Fruit fly (Drosophila melanogaster): ENCODE results near the gene CG32071.
A peak's percentile ranks its signal among the peaks of the same experiment; 100 is the strongest.

The CG32071 gene

dm6 chr3L:11125636-11126532 is 22.2 kb upstream of the CG32071 start (continued):
- no peak for TF ChIP-seq CG6175 (GFP tag; IDR thresholded peaks at IDR 0.05)
- 0 out of 3 replicates have a peak, but pooled peaks have one; percentile 13 for TF ChIP-seq z (GFP tag; IDR thresholded peaks at IDR 0.05)
- TF ChIP-seq CG3281 (GFP tag; optimal IDR thresholded peaks at IDR 0.05): peak; percentile 50
- no peak for TF ChIP-seq sob (GFP tag; IDR thresholded peaks at IDR 0.05)
- no peak for TF ChIP-seq CG5180 (GFP tag; optimal IDR thresholded peaks at IDR 0.05)
- peak; percentile 6 for TF ChIP-seq Fer1 (GFP tag; optimal IDR thresholded peaks at IDR 0.05)
- no peak for TF ChIP-seq yki (optimal IDR thresholded peaks at IDR 0.05)
- TF ChIP-seq CG4360 (GFP tag; IDR thresholded peaks at IDR 0.05): no peak
- peak; percentile 36 for TF ChIP-seq cad (GFP tag; optimal IDR thresholded peaks at IDR 0.05)
- TF ChIP-seq Meics (GFP tag; optimal IDR thresholded peaks at IDR 0.05): peak; percentile 26
- TF ChIP-seq CG14965 (GFP tag; optimal IDR thresholded peaks at IDR 0.05; ENCODE audit: borderline replicate concordance): no peak
- TF ChIP-seq CG17328 (GFP tag; IDR thresholded peaks at IDR 0.05): no peak
- TF ChIP-seq aop (GFP tag; IDR thresholded peaks at IDR 0.05): no peak
- TF ChIP-seq grau (tag; optimal IDR thresholded peaks at IDR 0.05): peak; percentile 81
- no peak for TF ChIP-seq CG11723 (GFP tag; optimal IDR thresholded peaks at IDR 0.05)
- no peak for TF ChIP-seq Hmx (GFP tag; optimal IDR thresholded peaks at IDR 0.05)
- no peak for TF ChIP-seq abd-A (tag; optimal IDR thresholded peaks at IDR 0.05)
- no peak for TF ChIP-seq ems (GFP tag; optimal IDR thresholded peaks at IDR 0.05)
- TF ChIP-seq salm (tag; optimal IDR thresholded peaks at IDR 0.05): no peak
- no peak for TF ChIP-seq gfzf (GFP tag; optimal IDR thresholded peaks at IDR 0.05)
- no peak for TF ChIP-seq klu (GFP tag; IDR thresholded peaks at IDR 0.05)
- no peak for TF ChIP-seq wor (GFP tag; IDR thresholded peaks at IDR 0.05)
- no peak for TF ChIP-seq CG9437 (GFP tag; optimal IDR thresholded peaks at IDR 0.05)
- peak; percentile 38 for TF ChIP-seq CG7987 (GFP tag; optimal IDR thresholded peaks at IDR 0.05)
- peak; percentile 40 for TF ChIP-seq scrt (GFP tag; optimal IDR thresholded peaks at IDR 0.05)
- no peak for TF ChIP-seq CG2889 (GFP tag; IDR thresholded peaks at IDR 0.05)
- TF ChIP-seq NFAT (GFP tag; IDR thresholded peaks at IDR 0.05): 0 out of 2 replicates have a peak, but pooled peaks have one; percentile 16
- no peak for TF ChIP-seq rib (GFP tag; IDR thresholded peaks at IDR 0.05)
- no peak for TF ChIP-seq gcm2 (GFP tag; optimal IDR thresholded peaks at IDR 0.05)
- no peak for TF ChIP-seq CG3838 (GFP tag; optimal IDR thresholded peaks at IDR 0.05)
- TF ChIP-seq Ada2b (GFP tag; IDR thresholded peaks at IDR 0.05): no peak
- TF ChIP-seq CG6689 (GFP tag; IDR thresholded peaks at IDR 0.05): no peak
- TF ChIP-seq CG4854 (GFP tag; optimal IDR thresholded peaks at IDR 0.05): no peak
- TF ChIP-seq CG1603 (tag; optimal IDR thresholded peaks at IDR 0.05): no peak
- TF ChIP-seq Sin3A (optimal IDR thresholded peaks at IDR 0.05): no peak
- peak; percentile 60 for TF ChIP-seq lab (GFP tag; optimal IDR thresholded peaks at IDR 0.05)
- no peak for TF ChIP-seq Atf6 (GFP tag; IDR thresholded peaks at IDR 0.05)
- peak; percentile 6 for TF ChIP-seq CG12391 (tag; optimal IDR thresholded peaks at IDR 0.05)
- no peak for TF ChIP-seq Kr (GFP tag; optimal IDR thresholded peaks at IDR 0.05)
- no peak for TF ChIP-seq fd3F (GFP tag; optimal IDR thresholded peaks at IDR 0.05)
- TF ChIP-seq ap (GFP tag; IDR thresholded peaks at IDR 0.05): no peak
- TF ChIP-seq CG4617 (GFP tag; optimal IDR thresholded peaks at IDR 0.05; ENCODE audit: borderline replicate concordance): no peak
- TF ChIP-seq Dll (GFP tag; IDR thresholded peaks at IDR 0.05; ENCODE audit: partially characterized antibody): no peak
- TF ChIP-seq CG18599 (GFP tag; optimal IDR thresholded peaks at IDR 0.05): peak; percentile 39
- no peak for TF ChIP-seq CG13287 (GFP tag; IDR thresholded peaks at IDR 0.05; ENCODE audit: partially characterized antibody)
- no peak for TF ChIP-seq Chrac-16 (GFP tag; optimal IDR thresholded peaks at IDR 0.05)
- TF ChIP-seq stc (GFP tag; IDR thresholded peaks at IDR 0.05): no peak; the same call in 1 of the 2 replicates
- peak; percentile 15 for TF ChIP-seq bcd (GFP tag; optimal IDR thresholded peaks at IDR 0.05)
- TF ChIP-seq CG6654 (GFP tag; optimal IDR thresholded peaks at IDR 0.05): peak; percentile 95
- no peak for TF ChIP-seq otp (GFP tag; IDR thresholded peaks at IDR 0.05)

Data from whole organism, embryonic.